Fruit fly (Drosophila melanogaster): Measurements from ENCODE around the gene Flo2.

The Flo2 gene

DNA sequence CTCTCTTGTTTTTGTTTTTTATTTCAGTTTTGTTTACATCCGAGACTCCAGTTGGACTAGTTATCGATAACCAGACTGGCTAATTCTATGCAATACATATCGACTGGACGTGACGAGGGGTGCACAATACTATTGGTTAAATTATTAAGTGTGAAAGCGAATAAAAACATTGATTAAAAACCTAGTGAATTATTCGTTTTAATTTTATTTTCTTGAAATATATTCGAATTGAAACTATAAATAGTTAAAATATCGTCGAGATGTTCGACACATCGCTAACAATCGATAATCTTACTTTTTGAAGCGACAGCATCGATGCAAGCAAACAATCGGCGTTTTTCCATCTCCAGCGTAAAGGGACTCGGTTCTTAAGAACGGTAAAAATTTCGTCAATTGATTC is at the start of gene Flo2, which contains the start of gene CG32590:
Gene Flo2 (plus strand): TSS at position 330 of the 400 bp plus-strand sequence.
Gene CG32590 (minus strand): TSS at position 60 of the 400 bp plus-strand sequence.
- TF ChIP-seq CG17801 (GFP tag; optimal IDR thresholded peaks at IDR 0.05; ENCODE audit: partially characterized antibody), result peak; percentile 82

dm6 chrX:14802611-14803110 is 36.5 kb upstream of the Flo2 start:
- no peak for TF ChIP-seq CG17801 (GFP tag; optimal IDR thresholded peaks at IDR 0.05; ENCODE audit: partially characterized antibody)

- no peak for TF ChIP-seq CG17801 (GFP tag; optimal IDR thresholded peaks at IDR 0.05; ENCODE audit: partially characterized antibody)
These were observed 33.5 kb upstream of the Flo2 start for dm6 chrX:14805646-14806045.

DNA sequence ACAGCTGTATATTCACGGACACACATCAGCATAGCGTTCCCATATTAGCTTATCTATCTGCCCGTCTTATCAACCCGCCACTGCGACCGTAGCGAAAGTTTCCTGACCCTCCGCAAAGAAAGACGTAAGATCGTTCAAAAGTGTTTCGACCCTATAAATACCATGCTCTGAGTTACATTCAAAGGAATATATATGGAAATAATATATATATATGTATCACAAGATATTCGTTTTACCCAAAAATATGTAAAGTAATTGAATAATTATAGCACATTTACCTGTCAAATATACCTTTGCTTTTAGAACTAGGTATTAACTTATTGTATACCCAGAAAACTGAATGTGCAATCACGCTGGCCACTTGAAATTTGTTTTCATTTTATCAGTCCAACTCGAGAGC is 28.7 kb upstream of the Flo2 start:
- TF ChIP-seq CG17801 (GFP tag; optimal IDR thresholded peaks at IDR 0.05; ENCODE audit: partially characterized antibody), result no peak

DNA sequence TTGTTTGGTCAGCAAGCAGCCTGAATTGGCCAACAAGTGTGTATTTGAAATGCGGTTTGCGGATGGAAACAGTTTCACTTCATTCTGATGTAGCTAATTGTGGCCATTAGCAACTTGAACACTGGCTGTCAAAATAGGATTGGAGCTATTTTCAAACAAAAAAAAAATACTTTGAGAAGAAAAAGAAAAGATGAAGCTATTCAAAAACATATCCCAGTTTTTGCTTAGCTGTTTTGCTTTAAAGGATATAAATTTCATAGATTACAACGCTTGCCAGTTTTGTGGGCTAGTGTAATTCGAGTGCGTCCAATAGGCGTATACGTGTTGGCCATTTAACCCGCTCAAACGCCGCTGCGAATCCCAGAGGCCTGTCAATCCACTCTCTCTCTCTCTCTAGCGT is 26.9 kb upstream of the Flo2 start:
- no peak for TF ChIP-seq CG17801 (GFP tag; optimal IDR thresholded peaks at IDR 0.05; ENCODE audit: partially characterized antibody)

dm6 chrX:14824690-14825469 is 14.3 kb upstream of the Flo2 start:
- TF ChIP-seq CG17801 (GFP tag; optimal IDR thresholded peaks at IDR 0.05; ENCODE audit: partially characterized antibody), result no peak

DNA sequence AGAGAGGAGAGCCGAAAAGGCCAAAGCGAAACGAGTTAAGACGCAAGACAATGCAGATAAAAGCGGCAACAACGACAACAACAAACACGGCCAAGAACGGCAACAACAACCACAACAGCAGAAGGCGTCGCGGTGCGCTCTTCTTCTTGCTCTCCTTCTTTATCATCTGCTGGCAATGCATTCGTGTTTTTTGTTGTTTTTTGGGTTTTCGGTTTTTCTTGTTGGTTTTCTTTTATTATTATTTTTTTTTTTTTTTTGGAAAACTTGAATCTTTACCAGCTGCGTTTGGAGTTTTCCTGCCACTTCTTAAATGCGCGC is 13.7 kb upstream of the Flo2 start:
- no peak for TF ChIP-seq CG17801 (GFP tag; optimal IDR thresholded peaks at IDR 0.05; ENCODE audit: partially characterized antibody)

dm6 chrX:14825922-14826617 is 13.1 kb upstream of the Flo2 start, which contains the start of gene rut:
rut (minus strand) TSS chrX:14826073.
- TF ChIP-seq CG17801 (GFP tag; optimal IDR thresholded peaks at IDR 0.05; ENCODE audit: partially characterized antibody), result no peak

dm6 chrX:14827643-14828042 is 11.5 kb upstream of the Flo2 start:
- no peak for TF ChIP-seq CG17801 (GFP tag; optimal IDR thresholded peaks at IDR 0.05; ENCODE audit: partially characterized antibody)

DNA sequence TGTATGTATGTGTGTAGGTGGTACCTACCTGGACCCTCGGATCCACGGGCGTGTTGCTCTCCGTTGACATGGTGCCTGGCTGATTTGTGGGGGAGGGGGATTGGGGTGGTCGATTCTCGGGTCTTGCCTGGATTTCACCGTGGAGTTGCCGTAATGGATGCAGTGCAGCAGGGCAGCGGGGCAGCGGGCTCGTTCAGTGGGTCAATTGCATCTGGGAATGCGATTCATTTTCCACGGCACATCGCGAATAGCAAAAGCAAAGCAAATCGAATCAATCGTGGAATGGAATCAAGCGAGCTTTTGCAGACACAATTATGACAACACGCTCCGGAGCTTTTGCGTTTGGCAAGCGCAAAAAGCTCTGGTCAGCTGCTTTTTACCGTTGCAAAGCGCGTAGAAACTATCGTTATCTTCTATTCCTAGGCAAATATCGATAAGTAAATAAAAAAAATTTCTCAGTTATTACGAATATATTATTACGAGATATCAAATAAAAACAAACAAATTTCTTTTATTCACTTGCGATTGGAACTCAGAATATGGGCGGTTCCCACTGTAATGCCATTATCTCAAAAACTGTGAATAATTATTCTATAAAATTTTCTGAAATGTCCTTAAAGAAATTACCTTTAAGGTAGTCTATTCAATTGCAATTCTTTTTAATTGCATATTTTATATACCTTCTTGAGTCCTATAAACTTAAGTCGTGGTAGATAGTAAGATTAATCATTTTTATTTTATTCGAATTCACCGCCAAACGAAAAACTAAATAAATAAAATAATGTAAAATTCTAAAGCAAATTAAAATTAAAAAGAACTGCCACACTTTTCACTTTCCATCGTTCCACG is 7.2 kb upstream of the Flo2 start, which contains the start of gene CG14408:
Gene CG14408 (minus strand): TSS at position 321 of the 849 bp plus-strand sequence.
- TF ChIP-seq CG17801 (GFP tag; optimal IDR thresholded peaks at IDR 0.05; ENCODE audit: partially characterized antibody), result no peak

DNA sequence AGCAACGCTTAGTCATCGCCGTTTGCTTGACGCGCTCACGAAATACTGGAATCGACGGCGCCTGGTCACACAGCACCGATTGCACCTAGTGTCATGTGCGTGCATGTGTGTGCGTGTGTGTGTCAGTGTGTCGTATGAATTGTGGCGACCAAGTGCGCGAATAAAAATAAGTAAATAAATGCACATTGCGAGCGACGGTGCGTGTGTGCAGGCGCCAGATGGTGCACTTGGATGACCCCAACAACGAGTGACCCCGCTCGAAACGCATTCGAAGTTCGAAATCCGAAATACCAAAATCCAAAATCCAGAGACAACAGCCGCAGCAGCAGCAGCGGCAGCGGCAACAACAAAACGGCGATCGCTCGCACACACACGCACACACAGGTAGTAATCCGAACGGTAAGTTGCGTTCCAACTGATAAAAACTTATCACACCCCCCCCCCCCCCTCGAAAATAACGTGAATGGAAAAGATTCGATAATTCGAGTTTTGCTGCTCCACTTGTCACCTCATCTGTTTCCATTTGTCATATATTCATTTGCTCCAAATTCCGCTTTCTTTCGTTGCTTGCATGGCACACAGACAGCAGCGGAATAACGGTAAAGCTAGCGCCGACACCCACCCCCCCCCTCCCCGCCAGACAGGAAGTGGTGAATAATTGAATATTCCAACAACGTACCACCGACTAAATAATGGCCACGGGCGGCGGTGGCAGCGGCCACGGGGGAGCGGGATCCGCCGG is 6.4 kb upstream of the Flo2 start, which contains the start of gene CG14411:
Gene CG14411 (plus strand): TSS at position 86 of the 742 bp plus-strand sequence.
- no peak for TF ChIP-seq CG17801 (GFP tag; optimal IDR thresholded peaks at IDR 0.05; ENCODE audit: partially characterized antibody)

- no peak for TF ChIP-seq CG17801 (GFP tag; optimal IDR thresholded peaks at IDR 0.05; ENCODE audit: partially characterized antibody)
These were observed 2.8 kb upstream of the Flo2 start, which contains the start of gene CG14410 for dm6 chrX:14836425-14836824. CG14410 (plus strand) TSS chrX:14836725.

DNA sequence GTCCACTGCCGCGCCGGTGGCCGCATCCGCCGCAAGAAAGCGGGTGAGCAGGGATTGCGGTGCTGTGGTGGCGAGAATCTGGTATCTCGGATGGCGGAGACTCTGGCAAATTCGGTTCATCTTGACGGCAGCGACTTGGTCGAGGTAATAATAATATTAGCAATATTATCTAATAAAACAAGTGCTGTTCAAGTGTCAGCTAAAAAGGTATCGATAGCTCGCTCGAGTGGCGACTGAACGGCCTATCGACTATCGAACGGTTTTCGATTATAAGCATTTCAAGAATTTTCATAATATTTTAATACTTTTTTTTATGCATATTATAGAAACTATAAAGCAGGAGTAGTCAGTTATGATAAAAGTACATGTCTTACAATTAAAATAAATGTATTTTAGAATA is 1.2 kb upstream of the Flo2 start, which contains the start of gene Grx5:
Gene Grx5 (minus strand): TSS at position 216 of the 400 bp plus-strand sequence.
- TF ChIP-seq CG17801 (GFP tag; optimal IDR thresholded peaks at IDR 0.05; ENCODE audit: partially characterized antibody), result no peak

dm6 chrX:14839739-14840347 is 667 bp downstream of the Flo2 start:
- no peak for TF ChIP-seq CG17801 (GFP tag; optimal IDR thresholded peaks at IDR 0.05; ENCODE audit: partially characterized antibody)
